Fruit fly (Drosophila melanogaster) whole organism: ENCODE measurements around the gene Nha1.

Source experiments
- CG8478 ChIP-seq: fragments of >200 bp; optimal IDR thresholded peaks from 2 replicates; lab custom pipeline; 2018; ENCODE audit warnings: inconsistent platforms
- Dll ChIP-seq: fragments of >200 bp; optimal IDR thresholded peaks from 2 replicates; lab custom pipeline; 2017
- EcR ChIP-seq, 2 experiments: fragments of >200 bp; optimal IDR thresholded peaks; 2 replicates each; lab custom pipeline; 2017; ENCODE audit warnings: missing biosample characterization in 2 of 2, missing genetic modification characterization in 2 of 2, missing genetic modification reagents in 2 of 2
- pan ChIP-seq: fragments of >200 bp; optimal IDR thresholded peaks from 2 replicates; lab custom pipeline; 2017
- psq ChIP-seq: fragments of >200 bp; optimal IDR thresholded peaks from 2 replicates; lab custom pipeline; 2017
- usp ChIP-seq: fragments of >200 bp; optimal IDR thresholded peaks from 2 replicates; lab custom pipeline; 2017; ENCODE audit warnings: missing biosample characterization, missing genetic modification characterization, mixed read lengths

dm6 chr2L:6826298-6826697, 43.9 kb downstream of the Nha1 start:
- TF ChIP-seq psq (lab: Kevin White, UChicago) (no peak), CG8478 (lab: Kevin White, UChicago) (no peak), usp (no peak), pan (lab: Kevin White, UChicago) (no peak), EcR (GFP tag; optimal IDR thresholded peaks at IDR 0.05; lab: Kevin White, UChicago) (no peak), Dll (lab: Kevin White, UChicago) (no peak)
